Fruit fly (Drosophila melanogaster) whole organism, embryonic: ENCODE data around the gene Trm1.

Source experiments
- ATbp ChIP-seq: fragments of 200-800 bp; sonication (Bioruptor generic); optimal IDR thresholded peaks from 2 replicates; lab custom pipeline; 2017; ENCODE audit warnings: missing biosample characterization, mild to moderate bottlenecking, missing genetic modification characterization, missing genetic modification reagents
- Adf1 ChIP-seq: fragments of 200-800 bp; sonication (Bioruptor generic); IDR thresholded peaks from 2 replicates; pipeline ENCODE4 v1.3.6; 2022; ENCODE audit warnings: missing biosample characterization, missing genetic modification characterization
- Asciz ChIP-seq: fragments of 200-800 bp; sonication (Bioruptor generic); optimal IDR thresholded peaks from 2 replicates; lab custom pipeline; 2017; ENCODE audit warnings: missing biosample characterization, mild to moderate bottlenecking, missing genetic modification characterization, missing genetic modification reagents
- Awh ChIP-seq: fragments of 200-800 bp; sonication (Bioruptor generic); IDR thresholded peaks from 2 replicates; pipeline ENCODE4, ENCODE4 v1.3.6; 2022; ENCODE audit warnings: missing biosample characterization, missing genetic modification characterization
- CG11085 ChIP-seq: fragments of 200-800 bp; sonication (Bioruptor generic); IDR thresholded peaks from 2 replicates; pipeline ENCODE4 v1.3.6; 2022; ENCODE audit warnings: missing biosample characterization, missing genetic modification characterization
- CG13424 ChIP-seq: fragments of 200-800 bp; sonication (Bioruptor generic); optimal IDR thresholded peaks from 2 replicates; lab custom pipeline; 2019; ENCODE audit warnings: missing biosample characterization, mild to moderate bottlenecking, missing genetic modification characterization, moderate library complexity
- CG15601 ChIP-seq: fragments of 200-800 bp; sonication (Bioruptor generic); optimal IDR thresholded peaks from 3 replicates; lab custom pipeline; 2019; ENCODE audit warnings: missing biosample characterization, mild to moderate bottlenecking, missing genetic modification characterization, moderate library complexity
- CG17829 ChIP-seq: fragments of 200-800 bp; optimal IDR thresholded peaks from 2 replicates; lab custom pipeline; 2019; ENCODE audit warnings: missing biosample characterization, mild to moderate bottlenecking, missing genetic modification characterization, moderate library complexity
- CG2678 ChIP-seq: fragments of 200-800 bp; sonication (Bioruptor generic); optimal IDR thresholded peaks from 3 replicates; lab custom pipeline; 2019; ENCODE audit warnings: missing biosample characterization, mild to moderate bottlenecking, missing genetic modification characterization, moderate library complexity
- CG2875 ChIP-seq: fragments of 200-800 bp; sonication (Bioruptor generic); optimal IDR thresholded peaks from 2 replicates; lab custom pipeline; 2017; ENCODE audit warnings: missing biosample characterization, mild to moderate bottlenecking, missing genetic modification characterization, missing genetic modification reagents
- CG33557 ChIP-seq: fragments of 200-800 bp; sonication (Bioruptor generic); optimal IDR thresholded peaks from 2 replicates; lab custom pipeline; 2019; ENCODE audit warnings: missing biosample characterization, mild to moderate bottlenecking, missing genetic modification characterization, moderate library complexity
- CG34376 ChIP-seq: fragments of 200-800 bp; sonication (Bioruptor generic); optimal IDR thresholded peaks from 2 replicates; lab custom pipeline; 2018; ENCODE audit warnings: missing biosample characterization, mild to moderate bottlenecking, missing genetic modification characterization
- CG4707 ChIP-seq: fragments of 200-800 bp; sonication (Bioruptor generic); optimal IDR thresholded peaks from 2 replicates; lab custom pipeline; 2018; ENCODE audit warnings: missing biosample characterization, mild to moderate bottlenecking, missing genetic modification characterization, moderate library complexity
- CG6791 ChIP-seq: fragments of 200-800 bp; sonication (Bioruptor generic); IDR thresholded peaks from 3 replicates; pipeline ENCODE4 v1.3.6; 2022; ENCODE audit warnings: missing biosample characterization, missing genetic modification characterization; ENCODE audit not compliant: partially characterized antibody
- CG7271 ChIP-seq: fragments of 200-800 bp; sonication (Bioruptor generic); optimal IDR thresholded peaks from 2 replicates; lab custom pipeline; 2018; ENCODE audit warnings: missing biosample characterization, mild to moderate bottlenecking, missing genetic modification characterization, moderate library complexity
- CG7963 ChIP-seq: fragments of 200-800 bp; sonication (Bioruptor generic); IDR thresholded peaks from 3 replicates; pipeline ENCODE4 v1.3.6; 2022; ENCODE audit warnings: missing biosample characterization, missing genetic modification characterization; ENCODE audit not compliant: partially characterized antibody
- CG7987 ChIP-seq: fragments of 200-800 bp; sonication (Bioruptor generic); optimal IDR thresholded peaks from 2 replicates; lab custom pipeline; 2018; ENCODE audit warnings: missing biosample characterization, mild to moderate bottlenecking, missing genetic modification characterization, moderate library complexity
- CG8281 ChIP-seq: fragments of 200-800 bp; sonication (Bioruptor generic); optimal IDR thresholded peaks from 2 replicates; lab custom pipeline; 2018; ENCODE audit warnings: missing biosample characterization, mild to moderate bottlenecking, missing genetic modification characterization, moderate library complexity
- CG8388 ChIP-seq: fragments of 200-800 bp; sonication (Bioruptor generic); optimal IDR thresholded peaks from 2 replicates; lab custom pipeline; 2019; ENCODE audit warnings: missing biosample characterization, mild to moderate bottlenecking, missing genetic modification characterization, moderate library complexity
- Camta ChIP-seq: fragments of 200-800 bp; sonication (Bioruptor generic); optimal IDR thresholded peaks from 2 replicates; lab custom pipeline; 2016; ENCODE audit warnings: missing biosample characterization, missing genetic modification characterization
- CrebB ChIP-seq: fragments of 200-800 bp; sonication (Bioruptor generic); optimal IDR thresholded peaks from 3 replicates; lab custom pipeline; 2018; ENCODE audit warnings: missing biosample characterization, mild to moderate bottlenecking, missing genetic modification characterization
- Dip3 ChIP-seq: fragments of 200-800 bp; sonication (Bioruptor generic); optimal IDR thresholded peaks from 3 replicates; lab custom pipeline; 2016; ENCODE audit warnings: missing biosample characterization, missing genetic modification characterization
- Gug ChIP-seq: fragments of 200-800 bp; sonication (Bioruptor generic); IDR thresholded peaks from 4 replicates; pipeline ENCODE4 v1.3.6; 2022; ENCODE audit warnings: missing biosample characterization, missing genetic modification characterization
- Nf-YB ChIP-seq: fragments of 200-800 bp; sonication (Bioruptor generic); optimal IDR thresholded peaks from 3 replicates; lab custom pipeline; 2019; ENCODE audit warnings: missing biosample characterization, mild to moderate bottlenecking, missing genetic modification characterization, moderate library complexity
- NfI ChIP-seq: fragments of 200-800 bp; sonication (Bioruptor generic); optimal IDR thresholded peaks from 3 replicates; lab custom pipeline; 2018; ENCODE audit warnings: missing biosample characterization, mild to moderate bottlenecking, missing genetic modification characterization, moderate library complexity
- Pdp1 ChIP-seq, 2 experiments: fragments of 200-800 bp; sonication (Bioruptor generic); optimal IDR thresholded peaks; 3 replicates each; lab custom pipeline; 2016; ENCODE audit warnings: missing biosample characterization in 2 of 2, missing genetic modification characterization in 2 of 2, mild to moderate bottlenecking in 1 of 2, moderate library complexity in 1 of 2
- Sox100B ChIP-seq: fragments of 200-800 bp; sonication (Bioruptor generic); optimal IDR thresholded peaks from 3 replicates; lab custom pipeline; 2018; ENCODE audit warnings: missing biosample characterization, mild to moderate bottlenecking, missing genetic modification characterization
- Sry-δ ChIP-seq: fragments of 200-800 bp; sonication (Bioruptor generic); optimal IDR thresholded peaks from 2 replicates; lab custom pipeline; 2016; ENCODE audit warnings: missing biosample characterization, missing genetic modification characterization
- Stat92E ChIP-seq, 3 experiments: fragments of >200 bp in 2 of 3; fragments of 200-800 bp in 1 of 3; sonication (Bioruptor generic) in 1 of 3; optimal IDR thresholded peaks; 2 replicates each; lab custom pipeline; 2017 to 2019; ENCODE audit warnings: missing biosample characterization in 3 of 3, missing genetic modification characterization in 3 of 3, mild to moderate bottlenecking in 1 of 3, moderate library complexity in 1 of 3
- Vsx1 ChIP-seq: fragments of 200-800 bp; sonication (Bioruptor generic); optimal IDR thresholded peaks from 2 replicates; lab custom pipeline; 2017; ENCODE audit warnings: missing biosample characterization, mild to moderate bottlenecking, missing genetic modification characterization, missing genetic modification reagents
- al ChIP-seq: fragments of 200-800 bp; sonication (Bioruptor generic); IDR thresholded peaks from 2 replicates; pipeline ENCODE4 v1.3.6; 2022; ENCODE audit warnings: missing biosample characterization, missing genetic modification characterization
- amos ChIP-seq: fragments of 200-800 bp; sonication (Bioruptor generic); IDR thresholded peaks from 2 replicates; pipeline ENCODE4 v1.3.6; 2022; ENCODE audit warnings: missing biosample characterization, missing genetic modification characterization; ENCODE audit not compliant: partially characterized antibody
- bab2 ChIP-seq: fragments of 200-800 bp; sonication (Bioruptor generic); optimal IDR thresholded peaks from 2 replicates; lab custom pipeline; 2016; ENCODE audit warnings: missing biosample characterization, missing genetic modification characterization
- gro ChIP-seq: fragments of 200-800 bp; sonication (Bioruptor generic); optimal IDR thresholded peaks from 2 replicates; lab custom pipeline; 2016; ENCODE audit warnings: missing biosample characterization, missing genetic modification characterization
- her ChIP-seq: fragments of 200-800 bp; sonication (Bioruptor generic); optimal IDR thresholded peaks from 2 replicates; lab custom pipeline; 2016; ENCODE audit warnings: missing biosample characterization, missing genetic modification characterization
- kni ChIP-seq: fragments of 200-800 bp; sonication (Bioruptor generic); optimal IDR thresholded peaks from 3 replicates; lab custom pipeline; 2017; ENCODE audit warnings: mild to moderate bottlenecking, missing biosample characterization, missing genetic modification reagents, missing genetic modification characterization
- lbe ChIP-seq: fragments of 200-800 bp; sonication (Bioruptor generic); optimal IDR thresholded peaks from 2 replicates; lab custom pipeline; 2016; ENCODE audit warnings: missing biosample characterization, mild to moderate bottlenecking, missing genetic modification characterization
- mam ChIP-seq: fragments of 200-800 bp; sonication (Bioruptor generic); optimal IDR thresholded peaks from 3 replicates; lab custom pipeline; 2016; ENCODE audit warnings: missing biosample characterization, missing genetic modification characterization
- mld ChIP-seq: fragments of 200-800 bp; sonication (Bioruptor generic); IDR thresholded peaks from 3 replicates; pipeline ENCODE4 v1.3.6; 2022; ENCODE audit warnings: missing biosample characterization, missing genetic modification characterization; ENCODE audit not compliant: partially characterized antibody
- nau ChIP-seq: fragments of 200-800 bp; sonication (Bioruptor generic); optimal IDR thresholded peaks from 3 replicates; lab custom pipeline; 2017; ENCODE audit warnings: missing biosample characterization, mild to moderate bottlenecking, missing genetic modification characterization, missing genetic modification reagents
- odd ChIP-seq: fragments of 200-800 bp; sonication (Bioruptor generic); optimal IDR thresholded peaks from 2 replicates; lab custom pipeline; 2017; ENCODE audit warnings: missing biosample characterization, mild to moderate bottlenecking, missing genetic modification characterization
- org-1 ChIP-seq: fragments of 200-800 bp; sonication (Bioruptor generic); optimal IDR thresholded peaks from 2 replicates; lab custom pipeline; 2017; ENCODE audit warnings: missing biosample characterization, missing genetic modification characterization
- peb ChIP-seq: fragments of 200-800 bp; sonication (Bioruptor generic); IDR thresholded peaks from 2 replicates; pipeline ENCODE4 v1.3.6; 2022; ENCODE audit warnings: missing biosample characterization, missing genetic modification characterization
- sqz ChIP-seq: fragments of 200-800 bp; sonication (Bioruptor generic); optimal IDR thresholded peaks from 3 replicates; lab custom pipeline; 2018; ENCODE audit warnings: missing biosample characterization, mild to moderate bottlenecking, missing genetic modification characterization
- sug ChIP-seq: fragments of 200-800 bp; optimal IDR thresholded peaks from 2 replicates; lab custom pipeline; 2019; ENCODE audit warnings: missing biosample characterization, mild to moderate bottlenecking, missing genetic modification characterization, moderate library complexity
- tna ChIP-seq: fragments of 200-800 bp; sonication (Bioruptor generic); IDR thresholded peaks from 2 replicates; pipeline ENCODE4 v1.3.6; 2022; ENCODE audit warnings: missing biosample characterization, missing genetic modification characterization; ENCODE audit not compliant: partially characterized antibody
- wek ChIP-seq: fragments of 200-800 bp; sonication (Bioruptor generic); optimal IDR thresholded peaks from 3 replicates; lab custom pipeline; 2018; ENCODE audit warnings: missing biosample characterization, mild to moderate bottlenecking, missing genetic modification characterization, moderate library complexity
- zen ChIP-seq: fragments of 200-800 bp; sonication (Bioruptor generic); optimal IDR thresholded peaks from 3 replicates; lab custom pipeline; 2018; ENCODE audit warnings: missing biosample characterization, mild to moderate bottlenecking, missing genetic modification characterization, moderate library complexity

Gene Trm1

DNA sequence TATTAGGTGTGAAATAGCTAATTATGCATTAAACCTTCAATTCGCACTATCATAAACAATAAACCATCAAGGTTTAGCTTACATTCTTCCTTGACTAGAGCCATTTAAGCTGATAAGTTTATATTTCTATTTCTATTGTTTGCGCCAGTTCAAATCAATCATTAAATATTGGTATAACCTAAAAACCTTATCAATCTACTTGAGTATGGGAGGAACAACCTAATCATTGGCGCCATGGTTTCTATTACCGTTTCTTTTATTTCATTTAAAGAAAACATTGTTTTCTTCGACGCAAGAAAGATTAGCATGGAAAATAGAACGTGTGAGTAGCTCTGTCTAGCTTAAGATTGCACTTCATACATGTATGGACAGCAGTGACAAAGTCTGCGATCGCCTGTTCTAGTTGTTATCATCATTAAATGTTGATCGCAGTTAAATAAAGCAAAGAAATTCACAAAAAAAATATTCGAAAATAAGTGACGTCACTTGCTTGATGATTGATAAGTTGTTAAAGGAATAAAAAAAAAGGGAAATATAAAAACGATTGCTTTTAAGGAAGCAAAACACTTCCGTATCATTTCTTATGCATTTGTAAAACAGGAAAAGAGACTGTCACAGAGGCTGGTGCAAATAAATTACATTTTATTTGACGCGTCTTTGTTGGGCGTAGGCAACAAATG lies 46.5 kb downstream of the Trm1 start (continued):
- TF ChIP-seq mam (GFP tag; lab: Kevin White, UChicago) (no peak), Sox100B (GFP tag; lab: Kevin White, UChicago) (peak; percentile 23), bab2 (GFP tag; lab: Kevin White, UChicago) (no peak), CG17829 (tag; lab: Kevin White, UChicago) (no peak), sqz (GFP tag; lab: Kevin White, UChicago) (peak; percentile 34), Dip3 (no peak), CG11085 (GFP tag; lab: Robert Waterston, UW) (no peak), CG13424 (tag; lab: Kevin White, UChicago) (no peak), CG7963 (GFP tag; lab: Robert Waterston, UW) (no peak), her (GFP tag; lab: Kevin White, UChicago) (no peak), CG8281 (tag; lab: Kevin White, UChicago) (peak; percentile 41), NfI (GFP tag; lab: Kevin White, UChicago) (no peak), CG4707 (GFP tag; lab: Kevin White, UChicago) (peak; percentile 13), Sry-δ (GFP tag; lab: Kevin White, UChicago) (no peak), zen (tag; lab: Kevin White, UChicago) (no peak), CG7271 (tag; lab: Kevin White, UChicago) (no peak), org-1 (GFP tag; lab: Kevin White, UChicago) (peak; percentile 16), CG2875 (GFP tag; lab: Kevin White, UChicago) (peak; percentile 8), al (no peak), ATbp (GFP tag; lab: Kevin White, UChicago) (peak; percentile 15), amos (GFP tag; lab: Robert Waterston, UW) (no peak), Awh (GFP tag; lab: Robert Waterston, UW) (no peak), mld (GFP tag; lab: Robert Waterston, UW) (no peak), Stat92E (GFP tag; optimal IDR thresholded peaks at IDR 0.05; lab: Kevin White, UChicago) (no peak), CrebB (no peak), CG15601 (peak; percentile 28), Nf-YB (GFP tag; lab: Kevin White, UChicago) (no peak), lbe (GFP tag; lab: Kevin White, UChicago) (peak; percentile 12), Pdp1 (GFP tag; optimal IDR thresholded peaks at IDR 0.05; lab: Kevin White, UChicago) (peak in 1 of 2 experiments; percentile 1), Gug (GFP tag; lab: Robert Waterston, UW) (no peak), CG33557 (GFP tag; lab: Kevin White, UChicago) (peak; percentile 37), sug (peak; percentile 5), peb (no peak), Vsx1 (GFP tag; lab: Kevin White, UChicago) (peak; percentile 33), gro (GFP tag; lab: Kevin White, UChicago) (no peak), CG6791 (GFP tag; lab: Robert Waterston, UW) (no peak), CG34376 (no peak), kni (GFP tag; lab: Kevin White, UChicago) (no peak), tna (no peak), odd (no peak), wek (peak; percentile 24), CG2678 (tag; lab: Kevin White, UChicago) (peak; percentile 5), Asciz (peak; percentile 21), nau (GFP tag; lab: Kevin White, UChicago) (peak; percentile 10), CG8388 (GFP tag; lab: Kevin White, UChicago) (no peak), Adf1 (GFP tag; lab: Robert Waterston, UW) (no peak), Camta (GFP tag; lab: Kevin White, UChicago) (no peak), CG7987 (peak; percentile 20)
